Worm (Caenorhabditis elegans) whole organism, L4 larva: ENCODE results near the gene T02C12.5.

ENCODE experiments used
- F10B5.3 ChIP-seq: sonication (generic microtip); optimal IDR thresholded peaks from 2 replicates; lab custom pipeline; 2016; ENCODE audit warnings: mild to moderate bottlenecking, missing genetic modification characterization, missing compliant biosample characterization
- F44E2.7 ChIP-seq: fragments of 200-800 bp; sonication (Bioruptor generic); IDR thresholded peaks from 2 replicates; pipeline ENCODE4 v2.1.2; 2022; ENCODE audit warnings: missing genetic modification characterization, missing compliant biosample characterization
- R02D3.7 ChIP-seq: fragments of 150-350 bp; sonication (generic microtip); optimal IDR thresholded peaks from 3 replicates; lab custom pipeline; 2014; ENCODE audit warnings: missing biosample characterization, missing genetic modification characterization
- T26A8.4 ChIP-seq: fragments of 200-800 bp; sonication (Bioruptor generic); IDR thresholded peaks from 2 replicates; pipeline ENCODE4 v1.3.6; 2022; ENCODE audit warnings: missing genetic modification characterization, missing compliant biosample characterization
- Y105C5A.15 ChIP-seq: fragments of 200-800 bp; sonication (Bioruptor generic); IDR thresholded peaks from 2 replicates; pipeline ENCODE4 v1.3.6; 2022; ENCODE audit warnings: missing genetic modification characterization, missing compliant biosample characterization
- Y48G9A.11 ChIP-seq: fragments of 200-800 bp; sonication (Bioruptor generic); IDR thresholded peaks from 2 replicates; pipeline ENCODE4 v1.3.6; 2022; ENCODE audit warnings: missing genetic modification reagents, missing genetic modification characterization, missing compliant biosample characterization
- Y75B8A.6 ChIP-seq: fragments of 200-800 bp; sonication (Bioruptor generic); IDR thresholded peaks from 2 replicates; pipeline ENCODE4 v1.3.6; 2022; ENCODE audit warnings: missing genetic modification reagents, missing genetic modification characterization, missing compliant biosample characterization
- ZK546.5 ChIP-seq, 2 experiments: sonication (generic microtip); optimal IDR thresholded peaks; 2 replicates each; lab custom pipeline; 2017; ENCODE audit warnings: missing biosample characterization in 2 of 2, missing genetic modification characterization in 2 of 2
- attf-4 ChIP-seq: sonication (generic microtip); optimal IDR thresholded peaks from 3 replicates; lab custom pipeline; 2017; ENCODE audit warnings: missing biosample characterization, missing genetic modification characterization
- ceh-20 ChIP-seq: fragments of 200-800 bp; sonication (Bioruptor generic); IDR thresholded peaks from 2 replicates; pipeline ENCODE4 v1.3.6; 2022; ENCODE audit warnings: missing genetic modification reagents, missing genetic modification characterization, missing compliant biosample characterization
- ceh-62 ChIP-seq: sonication (generic microtip); optimal IDR thresholded peaks from 2 replicates; lab custom pipeline; 2017; ENCODE audit warnings: missing biosample characterization, missing genetic modification characterization
- ceh-82 ChIP-seq: sonication (generic microtip); optimal IDR thresholded peaks from 2 replicates; lab custom pipeline; 2017; ENCODE audit warnings: missing biosample characterization, missing genetic modification characterization
- daf-16 ChIP-seq, 3 experiments: sonication (generic microtip); optimal IDR thresholded peaks; 2 replicates each; lab custom pipeline; 2016 to 2017; ENCODE audit warnings: missing genetic modification characterization in 3 of 3, missing genetic modification reagents in 3 of 3, mild to moderate bottlenecking in 2 of 3, missing compliant biosample characterization in 2 of 3, missing biosample characterization in 1 of 3, moderate library complexity in 1 of 3
- daf-19 ChIP-seq: fragments of 200-800 bp; sonication (Bioruptor generic); conservative IDR thresholded peaks from 2 replicates; pipeline ENCODE4 v1.3.6; 2022; ENCODE audit warnings: missing genetic modification characterization, missing compliant biosample characterization
- daf-8 ChIP-seq: fragments of 200-800 bp; sonication (Bioruptor generic); IDR thresholded peaks from 2 replicates; pipeline ENCODE4 v1.3.6; 2022; ENCODE audit warnings: missing genetic modification characterization, missing compliant biosample characterization
- dmd-6 ChIP-seq: fragments of 200-800 bp; sonication (Bioruptor generic); IDR thresholded peaks from 2 replicates; pipeline ENCODE4 v1.3.6; 2022; ENCODE audit warnings: missing genetic modification reagents, missing genetic modification characterization, missing compliant biosample characterization
- dmd-8 ChIP-seq: fragments of 200-800 bp; sonication (Bioruptor generic); IDR thresholded peaks from 2 replicates; pipeline ENCODE4 v1.3.6; 2022; ENCODE audit warnings: missing genetic modification characterization, missing compliant biosample characterization
- dmd-9 ChIP-seq: fragments of 200-800 bp; sonication (Bioruptor generic); IDR thresholded peaks from 2 replicates; pipeline ENCODE4 v1.3.6; 2022; ENCODE audit warnings: missing genetic modification reagents, missing genetic modification characterization, missing compliant biosample characterization
- dpl-1 ChIP-seq: fragments of 150-350 bp; optimal IDR thresholded peaks from 2 replicates; lab custom pipeline; 2014; ENCODE audit warnings: missing biosample characterization, missing genetic modification reagents, missing genetic modification characterization
- dve-1 ChIP-seq: sonication (generic microtip); optimal IDR thresholded peaks from 2 replicates; lab custom pipeline; 2017; ENCODE audit warnings: antibody characterized with exemption, mild to moderate bottlenecking, missing genetic modification characterization, missing compliant biosample characterization; ENCODE audit not compliant: insufficient read depth
- egl-43 ChIP-seq: fragments of 200-800 bp; sonication (Bioruptor generic); IDR thresholded peaks from 2 replicates; pipeline ENCODE4 v1.3.6; 2022; ENCODE audit warnings: missing genetic modification reagents, missing genetic modification characterization, missing compliant biosample characterization
- fos-1 ChIP-seq: fragments of 150-350 bp; optimal IDR thresholded peaks from 2 replicates; lab custom pipeline; 2014; ENCODE audit warnings: missing biosample characterization, missing genetic modification characterization
- hlh-30 ChIP-seq: sonication (generic microtip); optimal IDR thresholded peaks from 2 replicates; lab custom pipeline; 2017; ENCODE audit warnings: antibody characterized with exemption, mild to moderate bottlenecking, missing genetic modification characterization, missing compliant biosample characterization; ENCODE audit not compliant: insufficient read depth
- lim-7 ChIP-seq: fragments of 200-800 bp; sonication (Bioruptor generic); IDR thresholded peaks from 2 replicates; pipeline ENCODE4 v1.3.6; 2022; ENCODE audit warnings: missing genetic modification characterization, missing compliant biosample characterization
- lin-1 ChIP-seq: fragments of 200-800 bp; sonication (Bioruptor generic); IDR thresholded peaks from 2 replicates; pipeline ENCODE4 v1.3.6; 2022; ENCODE audit warnings: missing genetic modification reagents, missing genetic modification characterization, missing compliant biosample characterization
- lin-13 ChIP-seq: fragments of 150-350 bp; optimal IDR thresholded peaks from 2 replicates; lab custom pipeline; 2014; ENCODE audit warnings: missing biosample characterization, missing genetic modification reagents, missing genetic modification characterization
- lin-39 ChIP-seq: fragments of 150-350 bp; optimal IDR thresholded peaks from 2 replicates; lab custom pipeline; 2014; ENCODE audit warnings: missing biosample characterization, missing genetic modification reagents, missing genetic modification characterization
- lir-3 ChIP-seq: sonication (generic microtip); optimal IDR thresholded peaks from 2 replicates; lab custom pipeline; 2016; ENCODE audit warnings: mild to moderate bottlenecking, missing genetic modification characterization, missing compliant biosample characterization
- mep-1 ChIP-seq: fragments of 150-350 bp; sonication (generic microtip); optimal IDR thresholded peaks from 3 replicates; lab custom pipeline; 2014; ENCODE audit warnings: missing biosample characterization, missing genetic modification characterization
- nhr-10 ChIP-seq: fragments of 150-350 bp; optimal IDR thresholded peaks from 2 replicates; lab custom pipeline; 2014; ENCODE audit warnings: missing biosample characterization, missing genetic modification characterization
- nhr-102 ChIP-seq: sonication (generic microtip); optimal IDR thresholded peaks from 2 replicates; lab custom pipeline; 2016; ENCODE audit warnings: mild to moderate bottlenecking, missing genetic modification characterization, moderate library complexity, missing compliant biosample characterization
- nhr-25 ChIP-seq: sonication (generic microtip); optimal IDR thresholded peaks from 2 replicates; lab custom pipeline; 2017; ENCODE audit warnings: missing genetic modification characterization, mild to moderate bottlenecking, missing compliant biosample characterization, antibody characterized with exemption, moderate library complexity, borderline replicate concordance; ENCODE audit not compliant: insufficient read depth
- nhr-41 ChIP-seq: fragments of 200-800 bp; sonication (Bioruptor generic); IDR thresholded peaks from 2 replicates; pipeline ENCODE4 v1.3.6; 2022; ENCODE audit warnings: missing genetic modification reagents, missing genetic modification characterization, missing compliant biosample characterization
- nhr-48 ChIP-seq: sonication (generic microtip); optimal IDR thresholded peaks from 2 replicates; lab custom pipeline; 2016; ENCODE audit warnings: mild to moderate bottlenecking, missing genetic modification characterization, missing compliant biosample characterization
- pha-4 ChIP-seq, 2 experiments: fragments of 150-350 bp in 1 of 2; fragments of 200-800 bp in 1 of 2; sonication (Bioruptor generic) in 1 of 2; IDR thresholded peaks in 1 of 2; optimal IDR thresholded peaks in 1 of 2; 2 replicates each; pipeline versions ENCODE4 v1.3.6 to Lab custom; 2014 to 2022; ENCODE audit warnings: missing genetic modification characterization in 2 of 2, missing genetic modification reagents in 2 of 2, missing biosample characterization in 1 of 2, missing compliant biosample characterization in 1 of 2
- pqm-1 ChIP-seq: sonication (generic microtip); optimal IDR thresholded peaks from 2 replicates; lab custom pipeline; 2017; ENCODE audit warnings: missing biosample characterization, missing genetic modification characterization
- rbr-2 ChIP-seq: sonication (generic microtip); optimal IDR thresholded peaks from 2 replicates; lab custom pipeline; 2016; ENCODE audit warnings: missing genotype, missing genetic modification characterization, missing compliant biosample characterization
- saeg-2 ChIP-seq: fragments of 200-800 bp; sonication (Bioruptor generic); IDR thresholded peaks from 2 replicates; pipeline ENCODE4 v1.3.6; 2022; ENCODE audit warnings: missing genetic modification reagents, missing genetic modification characterization, missing compliant biosample characterization
- sdz-12 ChIP-seq: fragments of 200-800 bp; sonication (Bioruptor generic); optimal IDR thresholded peaks from 2 replicates; lab custom pipeline; 2018; ENCODE audit warnings: mild to moderate bottlenecking, missing genetic modification characterization, missing compliant biosample characterization
- set-16 ChIP-seq: fragments of 200-800 bp; sonication (Bioruptor generic); IDR thresholded peaks from 2 replicates; pipeline ENCODE4 v1.3.6; 2022; ENCODE audit warnings: missing genetic modification reagents, missing genetic modification characterization, missing compliant biosample characterization
- snpc-1.2 ChIP-seq: fragments of 200-800 bp; sonication (Bioruptor generic); IDR thresholded peaks from 2 replicates; pipeline ENCODE4 v1.3.6; 2022; ENCODE audit warnings: missing genetic modification reagents, missing genetic modification characterization, missing compliant biosample characterization
- snpc-4 ChIP-seq: fragments of 150-350 bp; optimal IDR thresholded peaks from 2 replicates; lab custom pipeline; 2014; ENCODE audit warnings: missing biosample characterization, missing genetic modification characterization
- spr-3 ChIP-seq: fragments of 200-800 bp; sonication (Bioruptor generic); optimal IDR thresholded peaks from 2 replicates; lab custom pipeline; 2018; ENCODE audit warnings: mild to moderate bottlenecking, missing genetic modification characterization, missing compliant biosample characterization
- tag-97 ChIP-seq: fragments of 200-800 bp; sonication (Bioruptor generic); IDR thresholded peaks from 2 replicates; pipeline ENCODE4 v1.3.6; 2022; ENCODE audit warnings: missing genetic modification characterization, missing compliant biosample characterization
- unc-130 ChIP-seq: sonication (generic microtip); optimal IDR thresholded peaks from 2 replicates; lab custom pipeline; 2016; ENCODE audit warnings: missing genetic modification reagents, missing genetic modification characterization, missing compliant biosample characterization
- vab-7 ChIP-seq: fragments of 200-800 bp; sonication (Bioruptor generic); IDR thresholded peaks from 2 replicates; pipeline ENCODE4 v1.3.6; 2022; ENCODE audit warnings: missing genetic modification reagents, missing genetic modification characterization, missing compliant biosample characterization
- zag-1 ChIP-seq: fragments of 150-350 bp; optimal IDR thresholded peaks from 2 replicates; lab custom pipeline; 2014; ENCODE audit warnings: missing biosample characterization, missing genetic modification characterization
- zfp-3 ChIP-seq: fragments of 200-800 bp; sonication (Bioruptor generic); conservative IDR thresholded peaks from 2 replicates; pipeline ENCODE4 v1.3.6; 2022; ENCODE audit warnings: missing genetic modification reagents, missing genetic modification characterization, missing compliant biosample characterization
- ztf-11 ChIP-seq: fragments of 150-350 bp; optimal IDR thresholded peaks from 2 replicates; lab custom pipeline; 2014; ENCODE audit warnings: missing biosample characterization, missing genetic modification characterization
- ztf-7 ChIP-seq: fragments of 150-350 bp; optimal IDR thresholded peaks from 2 replicates; lab custom pipeline; 2014; ENCODE audit warnings: missing biosample characterization, missing genetic modification characterization

The T02C12.5 gene

ce11 chrIII:4004064-4004580 is 23.8 kb downstream of the T02C12.5 start, which contains the start of gene tif-1A:
TSS of gene tif-1A (minus strand) at chrIII:4004114.
- TF ChIP-seq zfp-3 (GFP tag; lab: Robert Waterston, UW) (peak; percentile 56; the same call in 1 of the 2 replicates), saeg-2 (GFP tag; lab: Robert Waterston, UW) (no peak), attf-4 (tag; lab: Kevin White, UChicago) (no peak), nhr-102 (peak; percentile 87), dmd-9 (GFP tag; lab: Robert Waterston, UW) (no peak), pqm-1 (peak; percentile 61), R02D3.7 (tag; lab: Kevin White, UChicago) (no peak), ZK546.5 (tag; optimal IDR thresholded peaks at IDR 0.05; lab: Kevin White, UChicago) (no peak), fos-1 (tag; lab: Kevin White, UChicago) (no peak), F44E2.7 (GFP tag; lab: Robert Waterston, UW) (no peak), ztf-7 (tag; lab: Kevin White, UChicago) (peak; percentile 78), daf-8 (GFP tag; lab: Robert Waterston, UW) (no peak), unc-130 (GFP tag; lab: Kevin White, UChicago) (peak; percentile 11), F10B5.3 (no peak), Y75B8A.6 (GFP tag; lab: Robert Waterston, UW) (no peak), hlh-30 (tag; lab: Kevin White, UChicago) (peak; percentile 72), snpc-4 (no peak), dmd-8 (no peak), dve-1 (tag; lab: Kevin White, UChicago) (peak; percentile 95), nhr-10 (tag; lab: Kevin White, UChicago) (no peak), nhr-48 (tag; lab: Kevin White, UChicago) (peak; percentile 66), tag-97 (GFP tag; lab: Robert Waterston, UW) (no peak), lin-1 (GFP tag; lab: Robert Waterston, UW) (peak; percentile 79), ceh-82 (tag; lab: Kevin White, UChicago) (no peak), snpc-1.2 (no peak), set-16 (GFP tag; lab: Robert Waterston, UW) (no peak), nhr-25 (tag; lab: Kevin White, UChicago) (peak; percentile 40), ztf-11 (no peak), nhr-41 (no peak), Y48G9A.11 (no peak), lin-13 (GFP tag; lab: Kevin White, UChicago) (peak; percentile 51), lim-7 (GFP tag; lab: Robert Waterston, UW) (no peak), T26A8.4 (GFP tag; lab: Robert Waterston, UW) (peak; percentile 69), daf-19 (no peak), Y105C5A.15 (GFP tag; lab: Robert Waterston, UW) (no peak), lir-3 (tag; lab: Kevin White, UChicago) (no peak), ceh-20 (GFP tag; lab: Robert Waterston, UW) (0 out of 2 replicates have a peak, but pooled peaks have one; percentile 28), mep-1 (tag; lab: Kevin White, UChicago) (peak; percentile 92), daf-16 (GFP tag; optimal IDR thresholded peaks at IDR 0.05; lab: Kevin White, UChicago) (peak; percentile 6 to 54), daf-16 (tag; optimal IDR thresholded peaks at IDR 0.05; lab: Kevin White, UChicago) (peak; percentile 93), spr-3 (no peak), dpl-1 (GFP tag; lab: Kevin White, UChicago) (peak; percentile 85), dmd-6 (GFP tag; lab: Robert Waterston, UW) (peak; percentile 88), zag-1 (tag; lab: Kevin White, UChicago) (no peak), ceh-62 (no peak), lin-39 (tag; lab: Kevin White, UChicago) (no peak), pha-4 (GFP tag; IDR thresholded peaks at IDR 0.05; lab: Robert Waterston, UW) (peak; percentile 38; the same call in 1 of the 2 replicates), pha-4 (tag; optimal IDR thresholded peaks at IDR 0.05; lab: Kevin White, UChicago) (peak; percentile 37), vab-7 (no peak), sdz-12 (GFP tag; lab: Kevin White, UChicago) (no peak), rbr-2 (tag; lab: Kevin White, UChicago) (peak; percentile 82), egl-43 (GFP tag; lab: Robert Waterston, UW) (no peak)
